Worm (Caenorhabditis elegans): ENCODE results near the gene ZK666.12.
A peak's percentile ranks its signal among the peaks of the same experiment; 100 is the strongest.

ZK666.12 gene

ce11 chrII:10537988-10538387 lies 42.0 kb downstream of the ZK666.12 start:
- TF ChIP-seq sea-1 (GFP tag; conservative IDR thresholded peaks at IDR 0.05) (no peak), tbx-37 (GFP tag; conservative IDR thresholded peaks at IDR 0.05) (peak; percentile 40; the same call in 1 of the 2 replicates), F13C5.2 (tag; optimal IDR thresholded peaks at IDR 0.05) (peak; percentile 19)

- TF ChIP-seq scrt-1 (GFP tag; IDR thresholded peaks at IDR 0.05), result no peak
- TF ChIP-seq tbx-11 (GFP tag; IDR thresholded peaks at IDR 0.05), result no peak
- TF ChIP-seq aly-1 (tag; optimal IDR thresholded peaks at IDR 0.05), result no peak
- no peak for TF ChIP-seq hmbx-1 (tag; optimal IDR thresholded peaks at IDR 0.05)
- no peak for TF ChIP-seq hmg-4 (GFP tag; optimal IDR thresholded peaks at IDR 0.05)
- TF ChIP-seq ets-7 (tag; optimal IDR thresholded peaks at IDR 0.05), result no peak
- no peak for TF ChIP-seq tra-4 (tag; optimal IDR thresholded peaks at IDR 0.05)
- no peak for TF ChIP-seq flt-1 (GFP tag; IDR thresholded peaks at IDR 0.05)
- TF ChIP-seq F13C5.2 (tag; optimal IDR thresholded peaks at IDR 0.05), result no peak
- no peak for TF ChIP-seq pes-1 (GFP tag; IDR thresholded peaks at IDR 0.05)
- TF ChIP-seq tbx-37 (GFP tag; conservative IDR thresholded peaks at IDR 0.05), result no peak
- TF ChIP-seq ama-1 (optimal IDR thresholded peaks at IDR 0.05), result no peak
Observed at ce11 chrII:10539232-10539631, 43.2 kb downstream of the ZK666.12 start, which contains the start of gene R166.3. TSS of gene R166.3 (minus strand) at chrII:10539332.

ce11 chrII:10541923-10542486 lies 46.0 kb downstream of the ZK666.12 start, which contains the start of gene pro-1:
TSS of gene pro-1 (minus strand) at chrII:10541996.
- TF ChIP-seq pes-1 (GFP tag; IDR thresholded peaks at IDR 0.05), result peak; percentile 71; the same call in 1 of the 2 replicates
- TF ChIP-seq sea-1 (GFP tag; conservative IDR thresholded peaks at IDR 0.05), result peak; percentile 81
- no peak for TF ChIP-seq ceh-36 (tag; optimal IDR thresholded peaks at IDR 0.05)
- TF ChIP-seq hmg-4 (GFP tag; optimal IDR thresholded peaks at IDR 0.05), result peak; percentile 2
- TF ChIP-seq tbx-37 (GFP tag; conservative IDR thresholded peaks at IDR 0.05), result peak; percentile 5; the same call in 1 of the 2 replicates
- TF ChIP-seq ama-1 (optimal IDR thresholded peaks at IDR 0.05), result peak; percentile 81
- peak; percentile 47 for TF ChIP-seq F13C5.2 (tag; optimal IDR thresholded peaks at IDR 0.05)
- no peak for TF ChIP-seq tra-4 (tag; optimal IDR thresholded peaks at IDR 0.05)

- TF ChIP-seq sea-1 (GFP tag; conservative IDR thresholded peaks at IDR 0.05) (no peak), tbx-37 (GFP tag; conservative IDR thresholded peaks at IDR 0.05) (no peak), pes-1 (GFP tag; IDR thresholded peaks at IDR 0.05) (0 out of 2 replicates have a peak, but pooled peaks have one; percentile 7), ama-1 (optimal IDR thresholded peaks at IDR 0.05) (peak; percentile 74), ets-7 (tag; optimal IDR thresholded peaks at IDR 0.05) (no peak), tbx-11 (GFP tag; IDR thresholded peaks at IDR 0.05) (no peak), ceh-36 (tag; optimal IDR thresholded peaks at IDR 0.05) (no peak), F13C5.2 (tag; optimal IDR thresholded peaks at IDR 0.05) (no peak), B0310.2 (tag; optimal IDR thresholded peaks at IDR 0.05) (no peak), ceh-13 (GFP tag; optimal IDR thresholded peaks at IDR 0.05) (no peak), tra-4 (tag; optimal IDR thresholded peaks at IDR 0.05) (no peak), flt-1 (GFP tag; IDR thresholded peaks at IDR 0.05) (no peak)
Observed at ce11 chrII:10542654-10543456, 46.8 kb downstream of the ZK666.12 start.

- 0 out of 2 replicates have a peak, but pooled peaks have one; percentile 35 for TF ChIP-seq scrt-1 (GFP tag; IDR thresholded peaks at IDR 0.05)
- no peak for TF ChIP-seq ets-7 (tag; optimal IDR thresholded peaks at IDR 0.05)
Observed at ce11 chrII:10543457-10544137, 47.6 kb downstream of the ZK666.12 start.

- TF ChIP-seq ets-7 (tag; optimal IDR thresholded peaks at IDR 0.05), result no peak
- TF ChIP-seq ama-1 (optimal IDR thresholded peaks at IDR 0.05), result peak; percentile 22
Observed at ce11 chrII:10544374-10544908, 48.4 kb downstream of the ZK666.12 start.

ce11 chrII:10545213-10545612 lies 49.2 kb downstream of the ZK666.12 start:
- TF ChIP-seq ceh-36 (tag; optimal IDR thresholded peaks at IDR 0.05), result peak; percentile 34
- TF ChIP-seq tbx-37 (GFP tag; conservative IDR thresholded peaks at IDR 0.05), result no peak
- TF ChIP-seq tra-4 (tag; optimal IDR thresholded peaks at IDR 0.05), result no peak
- TF ChIP-seq flt-1 (GFP tag; IDR thresholded peaks at IDR 0.05), result 0 out of 2 replicates have a peak, but pooled peaks have one; percentile 36
- peak; percentile 30 for TF ChIP-seq ceh-13 (GFP tag; optimal IDR thresholded peaks at IDR 0.05)
- TF ChIP-seq ets-7 (tag; optimal IDR thresholded peaks at IDR 0.05), result no peak
- peak; percentile 73 for TF ChIP-seq pes-1 (GFP tag; IDR thresholded peaks at IDR 0.05)
- TF ChIP-seq tbx-11 (GFP tag; IDR thresholded peaks at IDR 0.05), result no peak
